Fruit fly (Drosophila melanogaster): ENCODE measurements around the gene CG11436.
A peak's percentile ranks its signal among the peaks of the same experiment; 100 is the strongest.

Gene CG11436

dm6 chrX:4511575-4511974, 40.1 kb downstream of the CG11436 start:
- TF ChIP-seq CG9139 (GFP tag; optimal IDR thresholded peaks at IDR 0.05) = no peak
- no peak for TF ChIP-seq Smox (GFP tag; optimal IDR thresholded peaks at IDR 0.05)
- no peak for TF ChIP-seq cyc (GFP tag; optimal IDR thresholded peaks at IDR 0.05)
- no peak for TF ChIP-seq fkh (GFP tag; optimal IDR thresholded peaks at IDR 0.05)
- no peak for TF ChIP-seq CG32006 (GFP tag; optimal IDR thresholded peaks at IDR 0.05)
- no peak for TF ChIP-seq CG7368 (GFP tag; optimal IDR thresholded peaks at IDR 0.05)
- no peak for TF ChIP-seq CG10631 (GFP tag; optimal IDR thresholded peaks at IDR 0.05)
- TF ChIP-seq fd85E (GFP tag; optimal IDR thresholded peaks at IDR 0.05) = no peak
- TF ChIP-seq Met (GFP tag; optimal IDR thresholded peaks at IDR 0.05) = no peak
- no peak for TF ChIP-seq CG8119 (GFP tag; IDR thresholded peaks at IDR 0.05)
- TF ChIP-seq Sox102F (GFP tag; optimal IDR thresholded peaks at IDR 0.05) = no peak
- no peak for TF ChIP-seq lz (GFP tag; optimal IDR thresholded peaks at IDR 0.05)
- no peak for TF ChIP-seq Eip75B (GFP tag; optimal IDR thresholded peaks at IDR 0.05)
- TF ChIP-seq CG3032 (tag; optimal IDR thresholded peaks at IDR 0.05) = no peak
- no peak for TF ChIP-seq Sox15 (GFP tag; optimal IDR thresholded peaks at IDR 0.05)
- TF ChIP-seq net (GFP tag; optimal IDR thresholded peaks at IDR 0.05) = no peak
- TF ChIP-seq CG11762 (GFP tag; optimal IDR thresholded peaks at IDR 0.05; ENCODE audit: insufficient read depth) = no peak

DNA sequence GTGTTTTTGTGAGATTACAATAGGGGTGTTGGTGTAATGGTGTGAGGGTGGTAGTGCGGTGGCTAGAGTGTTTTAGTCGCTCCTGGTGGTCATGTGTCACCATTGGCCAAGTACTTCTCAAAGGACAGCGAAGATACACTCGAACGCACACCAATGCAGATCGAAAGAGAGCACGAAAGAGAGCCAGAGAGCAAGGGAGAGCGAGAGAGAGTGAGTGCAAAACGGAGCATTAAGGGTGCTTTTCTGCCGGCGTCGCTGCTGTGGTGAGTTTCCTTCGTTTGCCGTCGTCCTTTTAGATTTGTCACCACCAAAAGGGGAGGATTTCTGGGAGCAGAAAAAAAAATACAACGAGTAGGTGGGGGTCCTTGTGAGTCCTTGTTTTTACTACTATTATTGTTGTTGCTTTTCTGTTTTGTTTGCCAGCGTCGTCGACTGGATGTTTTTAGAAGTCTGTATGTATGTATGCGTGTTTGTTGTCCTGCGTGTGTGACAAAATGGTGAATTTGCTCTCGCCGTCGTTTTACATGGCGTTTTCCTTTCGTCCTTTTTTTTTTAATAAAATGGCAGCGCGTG, 43.5 kb downstream of the CG11436 start:
- TF ChIP-seq CG10631 (GFP tag; optimal IDR thresholded peaks at IDR 0.05) (no peak), vri (GFP tag; optimal IDR thresholded peaks at IDR 0.05) (no peak), Eip93F (GFP tag; optimal IDR thresholded peaks at IDR 0.05) (no peak), topi (GFP tag; optimal IDR thresholded peaks at IDR 0.05) (no peak)

DNA sequence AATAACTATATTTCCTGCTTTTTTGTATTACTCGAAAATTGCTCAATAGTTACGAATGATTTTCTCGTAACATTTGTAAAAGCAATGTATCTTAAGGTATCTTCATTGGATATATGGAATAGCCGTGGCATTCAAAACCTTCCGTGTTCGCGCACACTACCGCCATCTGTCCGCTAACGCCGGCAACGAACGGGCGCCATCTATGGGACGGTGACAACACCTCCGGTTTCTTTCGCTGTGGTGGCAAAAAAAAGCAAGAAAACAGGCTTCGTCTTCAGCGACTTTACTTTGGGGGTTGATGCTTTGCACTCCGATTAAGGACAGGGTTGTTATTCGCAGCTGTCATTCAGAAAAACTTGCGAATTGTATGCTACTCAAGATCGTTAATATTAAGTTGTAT, 44.6 kb downstream of the CG11436 start:
- peak in 1 of 2 experiments; percentile 41 for TF ChIP-seq salr (GFP tag; optimal IDR thresholded peaks at IDR 0.05)
- TF ChIP-seq CG6163 (GFP tag; IDR thresholded peaks at IDR 0.05) = peak; percentile 60
- TF ChIP-seq dac (GFP tag; optimal IDR thresholded peaks at IDR 0.05) = peak; percentile 61
- peak; percentile 52 for TF ChIP-seq acj6 (GFP tag; optimal IDR thresholded peaks at IDR 0.05)
- TF ChIP-seq CG8119 (GFP tag; IDR thresholded peaks at IDR 0.05) = no peak
- no peak for TF ChIP-seq CG3032 (tag; optimal IDR thresholded peaks at IDR 0.05)
- peak; percentile 28 for TF ChIP-seq CG6808 (GFP tag; optimal IDR thresholded peaks at IDR 0.05)
- no peak for TF ChIP-seq dsx (GFP tag; optimal IDR thresholded peaks at IDR 0.05; ENCODE audit: poor library complexity, severe bottlenecking)
- TF ChIP-seq spab (GFP tag; optimal IDR thresholded peaks at IDR 0.05) = no peak
- TF ChIP-seq Sox102F (GFP tag; optimal IDR thresholded peaks at IDR 0.05) = peak; percentile 47
- TF ChIP-seq CG9139 (GFP tag; optimal IDR thresholded peaks at IDR 0.05) = peak; percentile 3
- no peak for TF ChIP-seq svp (GFP tag)
- TF ChIP-seq pdm3 (GFP tag; optimal IDR thresholded peaks at IDR 0.05) = peak; percentile 63
- peak; percentile 39 for TF ChIP-seq Hr39 (GFP tag; optimal IDR thresholded peaks at IDR 0.05)
- TF ChIP-seq Smox (GFP tag; optimal IDR thresholded peaks at IDR 0.05) = peak; percentile 43
- peak; percentile 59 for TF ChIP-seq lz (GFP tag; optimal IDR thresholded peaks at IDR 0.05)
- no peak for TF ChIP-seq Lpt (GFP tag; optimal IDR thresholded peaks at IDR 0.05)
- TF ChIP-seq CG6792 (GFP tag; optimal IDR thresholded peaks at IDR 0.05) = peak; percentile 43
- no peak for TF ChIP-seq Blimp-1 (GFP tag; optimal IDR thresholded peaks at IDR 0.05)
- TF ChIP-seq net (GFP tag; optimal IDR thresholded peaks at IDR 0.05) = peak; percentile 46
- TF ChIP-seq Ets21C (GFP tag; optimal IDR thresholded peaks at IDR 0.05) = no peak
- TF ChIP-seq fd85E (GFP tag; optimal IDR thresholded peaks at IDR 0.05) = no peak
- TF ChIP-seq achi (GFP tag; optimal IDR thresholded peaks at IDR 0.05) = peak; percentile 59
- peak; percentile 71 for TF ChIP-seq CG3919 (GFP tag; optimal IDR thresholded peaks at IDR 0.05)
- peak; percentile 7 for TF ChIP-seq CG10631 (GFP tag; optimal IDR thresholded peaks at IDR 0.05)
- peak; percentile 35 for TF ChIP-seq CG32006 (GFP tag; optimal IDR thresholded peaks at IDR 0.05)
- peak; percentile 62 for TF ChIP-seq esn (GFP tag; optimal IDR thresholded peaks at IDR 0.05)
- TF ChIP-seq Eip78C (GFP tag) = peak; percentile 71
- TF ChIP-seq CG15336 (GFP tag; IDR thresholded peaks at IDR 0.05) = no peak
- peak; percentile 33 for TF ChIP-seq CG34406 (GFP tag; optimal IDR thresholded peaks at IDR 0.05)
- TF ChIP-seq CG7368 (GFP tag; optimal IDR thresholded peaks at IDR 0.05) = peak; percentile 56
- TF ChIP-seq fkh (GFP tag; optimal IDR thresholded peaks at IDR 0.05) = no peak
- TF ChIP-seq CG10669 (GFP tag; optimal IDR thresholded peaks at IDR 0.05) = peak; percentile 19
- TF ChIP-seq CG31627 (GFP tag; optimal IDR thresholded peaks at IDR 0.05) = peak; percentile 58
- TF ChIP-seq OdsH (GFP tag; optimal IDR thresholded peaks at IDR 0.05) = peak; percentile 56
- peak in 1 of 2 experiments; percentile 30 for TF ChIP-seq ss (GFP tag; optimal IDR thresholded peaks at IDR 0.05)
- TF ChIP-seq Hr4 (GFP tag; optimal IDR thresholded peaks at IDR 0.05) = peak; percentile 43
- peak; percentile 29 for TF ChIP-seq vri (GFP tag; optimal IDR thresholded peaks at IDR 0.05)
- no peak for TF ChIP-seq Sox15 (GFP tag; optimal IDR thresholded peaks at IDR 0.05)

Data from whole organism, prepupa.